Worm (Caenorhabditis elegans): Measurements from ENCODE around the gene cdh-9.
A peak's percentile ranks its signal among the peaks of the same experiment; 100 is the strongest.

Gene cdh-9

DNA sequence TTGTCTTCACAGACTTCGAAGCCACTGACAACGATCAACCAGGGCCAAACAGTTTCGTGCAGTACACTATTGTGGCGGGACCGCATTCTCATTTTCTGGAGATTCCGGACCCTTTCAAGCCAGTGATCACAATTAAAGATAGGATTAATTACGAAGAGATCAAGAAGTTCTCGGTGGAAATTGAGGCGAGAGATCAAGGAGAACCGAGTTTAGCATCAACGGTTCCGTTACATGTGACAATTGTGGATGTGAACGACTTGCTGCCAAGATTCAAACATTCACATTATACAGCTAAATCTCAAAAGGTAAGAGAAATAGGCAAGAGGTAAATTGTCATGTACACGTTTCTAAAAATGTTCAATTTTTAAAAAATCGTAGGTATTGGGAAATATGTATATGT, 2.8 kb downstream of the cdh-9 start:
- TF ChIP-seq Y116A8C.19 (tag; optimal IDR thresholded peaks at IDR 0.05; ENCODE audit: borderline replicate concordance) (no peak), sup-37 (GFP tag; optimal IDR thresholded peaks at IDR 0.05) (no peak)

DNA sequence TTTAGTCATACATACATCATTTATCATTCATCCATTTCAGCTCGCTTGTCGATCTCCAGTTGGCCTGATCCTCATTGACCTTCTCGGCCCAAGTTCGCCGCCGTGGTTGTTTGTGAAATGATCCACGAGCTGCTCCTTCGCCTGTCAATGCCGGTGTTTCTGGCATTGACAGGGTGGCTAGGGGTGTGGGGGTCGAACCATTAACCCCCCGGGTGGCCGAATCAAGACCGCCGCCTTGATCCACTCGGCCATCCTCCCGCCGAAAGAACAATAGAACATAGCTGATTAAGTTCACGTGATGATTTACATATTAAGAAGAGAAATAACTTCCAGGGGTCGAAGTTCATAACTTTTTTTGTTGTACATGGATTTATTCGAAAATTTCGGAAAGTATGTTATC, 7.4 kb downstream of the cdh-9 start, which contains the start of gene F59C12.4:
Gene F59C12.4 (minus strand): TSS at position 166 of the 400 bp plus-strand sequence.
- peak; percentile 1 for TF ChIP-seq nhr-71 (tag; optimal IDR thresholded peaks at IDR 0.05)
- peak; percentile 9 for TF ChIP-seq lin-14 (GFP tag; optimal IDR thresholded peaks at IDR 0.05)
- no peak for TF ChIP-seq ceh-82 (tag; optimal IDR thresholded peaks at IDR 0.05)
- TF ChIP-seq jun-1 (tag; optimal IDR thresholded peaks at IDR 0.05) = no peak
- no peak for TF ChIP-seq fos-1 (tag; optimal IDR thresholded peaks at IDR 0.05)
- no peak for TF ChIP-seq nhr-85 (tag)
- no peak for TF ChIP-seq skn-1 (tag; optimal IDR thresholded peaks at IDR 0.05)
- TF ChIP-seq nhr-90 (tag; optimal IDR thresholded peaks at IDR 0.05; ENCODE audit: poor library complexity) = no peak
- no peak for TF ChIP-seq C16A3.4 (tag; optimal IDR thresholded peaks at IDR 0.05)
- no peak for TF ChIP-seq sox-4 (tag; optimal IDR thresholded peaks at IDR 0.05)
- TF ChIP-seq fkh-8 (tag; optimal IDR thresholded peaks at IDR 0.05) = no peak
- no peak for TF ChIP-seq dpl-1 (GFP tag; optimal IDR thresholded peaks at IDR 0.05)
- TF ChIP-seq ets-5 (GFP tag; IDR thresholded peaks at IDR 0.05) = no peak
- TF ChIP-seq nhr-20 (tag; optimal IDR thresholded peaks at IDR 0.05) = no peak
- TF ChIP-seq efl-1 (optimal IDR thresholded peaks at IDR 0.05) = no peak
- peak in 1 of 2 experiments; percentile 57 for TF ChIP-seq efl-1 (GFP tag; optimal IDR thresholded peaks at IDR 0.05 in 1 of 2)
- no peak for TF ChIP-seq lin-39 (tag; optimal IDR thresholded peaks at IDR 0.05)
- TF ChIP-seq sup-37 (GFP tag; optimal IDR thresholded peaks at IDR 0.05) = no peak

ce11 chrX:16604096-16604495, 9.1 kb downstream of the cdh-9 start:
- TF ChIP-seq mab-9 (GFP tag; IDR thresholded peaks at IDR 0.05) (no peak), mep-1 (tag; optimal IDR thresholded peaks at IDR 0.05) (no peak), fkh-10 (GFP tag; optimal IDR thresholded peaks at IDR 0.05) (peak; percentile 1), pax-3 (tag; optimal IDR thresholded peaks at IDR 0.05) (no peak), hlh-4 (tag; optimal IDR thresholded peaks at IDR 0.05) (no peak)

- TF ChIP-seq efl-3 (GFP tag; optimal IDR thresholded peaks at IDR 0.05) = no peak
- TF ChIP-seq egl-13 (tag; optimal IDR thresholded peaks at IDR 0.05) = peak; percentile 43
- no peak for TF ChIP-seq unc-130 (tag; optimal IDR thresholded peaks at IDR 0.05)
- no peak for TF ChIP-seq hlh-17 (GFP tag; optimal IDR thresholded peaks at IDR 0.05; ENCODE audit: borderline replicate concordance)
- no peak for TF ChIP-seq ceh-8 (GFP tag; optimal IDR thresholded peaks at IDR 0.05)
- TF ChIP-seq nhr-11 (tag; optimal IDR thresholded peaks at IDR 0.05) = no peak
- TF ChIP-seq isw-1 (GFP tag; IDR thresholded peaks at IDR 0.05) = no peak
- peak; percentile 21 for TF ChIP-seq zip-4 (GFP tag; optimal IDR thresholded peaks at IDR 0.05)
- TF ChIP-seq nhr-84 (tag; optimal IDR thresholded peaks at IDR 0.05) = no peak
- no peak for TF ChIP-seq ztf-4 (tag; optimal IDR thresholded peaks at IDR 0.05)
- peak; percentile 15 for TF ChIP-seq blmp-1 (tag; optimal IDR thresholded peaks at IDR 0.05)
- no peak for TF ChIP-seq pqm-1 (tag; optimal IDR thresholded peaks at IDR 0.05)
- TF ChIP-seq snpc-4 (tag; optimal IDR thresholded peaks at IDR 0.05) = no peak
- TF ChIP-seq elt-2 (tag; optimal IDR thresholded peaks at IDR 0.05) = peak; percentile 27
- TF ChIP-seq Y116A8C.19 (tag; optimal IDR thresholded peaks at IDR 0.05; ENCODE audit: borderline replicate concordance) = no peak
- no peak for TF ChIP-seq elt-3 (tag; optimal IDR thresholded peaks at IDR 0.05)
- no peak for TF ChIP-seq ztf-11 (tag; optimal IDR thresholded peaks at IDR 0.05)
- no peak for TF ChIP-seq efl-1 (optimal IDR thresholded peaks at IDR 0.05)
- TF ChIP-seq efl-1 (GFP tag; optimal IDR thresholded peaks at IDR 0.05 in 1 of 2) = peak in 1 of 2 experiments; percentile 43
- TF ChIP-seq dsc-1 (tag; optimal IDR thresholded peaks at IDR 0.05) = peak; percentile 43
- peak; percentile 51 for TF ChIP-seq lir-3 (tag; optimal IDR thresholded peaks at IDR 0.05; ENCODE audit: poor library complexity)
- no peak for TF ChIP-seq vab-15 (tag; optimal IDR thresholded peaks at IDR 0.05)
- peak; percentile 26 for TF ChIP-seq xbp-1 (tag; optimal IDR thresholded peaks at IDR 0.05)
- TF ChIP-seq unc-30 (tag; optimal IDR thresholded peaks at IDR 0.05) = no peak
- peak in 1 of 2 experiments; percentile 63 for TF ChIP-seq mdl-1 (tag; optimal IDR thresholded peaks at IDR 0.05)
- TF ChIP-seq tlp-1 (tag; optimal IDR thresholded peaks at IDR 0.05) = no peak
- peak; percentile 55 for TF ChIP-seq rnt-1 (tag; optimal IDR thresholded peaks at IDR 0.05)
Observed at ce11 chrX:16604566-16604965, 9.5 kb downstream of the cdh-9 start.

Data from whole organism, L1 larva.